Worm (Caenorhabditis elegans) whole organism, L1 larva: ENCODE results near the gene M01H9.2.
A peak's percentile ranks its signal among the peaks of the same experiment; 100 is the strongest.

ENCODE experiments used
- C04F5.9 ChIP-seq: sonication (generic microtip); optimal IDR thresholded peaks from 2 replicates; lab custom pipeline; 2016; ENCODE audit warnings: missing genetic modification characterization, missing compliant biosample characterization
- C16A3.4 ChIP-seq: fragments of 150-350 bp; optimal IDR thresholded peaks from 2 replicates; lab custom pipeline; 2014; ENCODE audit warnings: missing biosample characterization, missing genetic modification characterization
- C34B4.2 ChIP-seq: sonication (generic microtip); optimal IDR thresholded peaks from 2 replicates; lab custom pipeline; 2017; ENCODE audit warnings: mild to moderate bottlenecking, missing genetic modification characterization, missing compliant biosample characterization
- F16B12.6 ChIP-seq: fragments of 150-350 bp; optimal IDR thresholded peaks from 2 replicates; lab custom pipeline; 2014; ENCODE audit warnings: missing biosample characterization, missing genetic modification characterization
- aha-1 ChIP-seq: fragments of 150-350 bp; optimal IDR thresholded peaks from 2 replicates; lab custom pipeline; 2014; ENCODE audit warnings: missing biosample characterization, missing genetic modification characterization
- alr-1 ChIP-seq: fragments of 200-800 bp; sonication (Bioruptor generic); optimal IDR thresholded peaks from 2 replicates; lab custom pipeline; 2018; ENCODE audit warnings: borderline replicate concordance, mild to moderate bottlenecking, missing genetic modification characterization, missing compliant biosample characterization
- ama-1 ChIP-seq: fragments of 150-350 bp; optimal IDR thresholded peaks from 2 replicates; lab custom pipeline; 2014
- blmp-1 ChIP-seq: fragments of 150-350 bp; optimal IDR thresholded peaks from 2 replicates; lab custom pipeline; 2014; ENCODE audit warnings: missing biosample characterization, missing genetic modification characterization
- ceh-88 ChIP-seq: fragments of 200-800 bp; sonication (Bioruptor generic); IDR thresholded peaks from 2 replicates; pipeline ENCODE4 v1.3.6; 2022; ENCODE audit warnings: missing genetic modification characterization, missing compliant biosample characterization
- ces-1 ChIP-seq: fragments of 150-350 bp; optimal IDR thresholded peaks from 2 replicates; lab custom pipeline; 2014; ENCODE audit warnings: missing biosample characterization, missing genetic modification reagents, missing genetic modification characterization
- dpl-1 ChIP-seq, 3 experiments: fragments of 150-350 bp in 2 of 3; sonication (generic microtip) in 1 of 3; optimal IDR thresholded peaks; 2 replicates each; lab custom pipeline; 2014 to 2017; ENCODE audit warnings: missing biosample characterization in 3 of 3, missing genetic modification characterization in 3 of 3, missing genetic modification reagents in 3 of 3
- dsc-1 ChIP-seq: sonication (generic microtip); optimal IDR thresholded peaks from 2 replicates; lab custom pipeline; 2016; ENCODE audit warnings: mild to moderate bottlenecking, missing genetic modification characterization, missing compliant biosample characterization
- egl-27 ChIP-seq, 2 experiments: fragments of 150-350 bp in 1 of 2; sonication (generic microtip); optimal IDR thresholded peaks; 3 replicates each; lab custom pipeline; 2017 to 2018; ENCODE audit warnings: missing biosample characterization in 2 of 2, missing genetic modification characterization in 2 of 2, missing genetic modification reagents in 2 of 2
- elt-2 ChIP-seq: sonication (generic microtip); optimal IDR thresholded peaks from 2 replicates; lab custom pipeline; 2016; ENCODE audit warnings: missing genetic modification characterization, mild to moderate bottlenecking, inconsistent platforms, missing compliant biosample characterization, missing genetic modification reagents
- elt-3 ChIP-seq, 6 experiments: fragments of 150-350 bp in 1 of 6; sonication (generic microtip); optimal IDR thresholded peaks; 2 replicates each; lab custom pipeline; 2017 to 2018; ENCODE audit warnings: missing biosample characterization in 6 of 6, missing genetic modification characterization in 6 of 6, inconsistent platforms in 1 of 6
- fkh-8 ChIP-seq: sonication (generic microtip); optimal IDR thresholded peaks from 2 replicates; lab custom pipeline; 2016; ENCODE audit warnings: mild to moderate bottlenecking, missing genetic modification characterization, missing compliant biosample characterization
- hlh-17 ChIP-seq: fragments of 200-800 bp; sonication (Bioruptor generic); optimal IDR thresholded peaks from 2 replicates; lab custom pipeline; 2018; ENCODE audit warnings: missing genetic modification characterization, mild to moderate bottlenecking, missing compliant biosample characterization, moderate library complexity, borderline replicate concordance
- jun-1 ChIP-seq: fragments of 150-350 bp; optimal IDR thresholded peaks from 2 replicates; lab custom pipeline; 2014; ENCODE audit warnings: missing biosample characterization, missing genetic modification reagents, missing genetic modification characterization
- lin-15B ChIP-seq: fragments of 150-350 bp; sonication (generic microtip); optimal IDR thresholded peaks from 3 replicates; lab custom pipeline; 2014; ENCODE audit warnings: missing biosample characterization, missing genetic modification characterization
- lin-39 ChIP-seq: fragments of 150-350 bp; optimal IDR thresholded peaks from 2 replicates; lab custom pipeline; 2014; ENCODE audit warnings: missing biosample characterization, missing genetic modification reagents, missing genetic modification characterization
- mdl-1 ChIP-seq, 2 experiments: fragments of 150-350 bp; optimal IDR thresholded peaks; 2 replicates each; lab custom pipeline; 2014 to 2017; ENCODE audit warnings: missing biosample characterization in 2 of 2, missing genetic modification characterization in 2 of 2, inconsistent platforms in 1 of 2
- mef-2 ChIP-seq: fragments of 150-350 bp; optimal IDR thresholded peaks from 2 replicates; lab custom pipeline; 2014; ENCODE audit warnings: missing biosample characterization, missing genetic modification characterization
- nhr-12 ChIP-seq: sonication (generic microtip); optimal IDR thresholded peaks from 2 replicates; lab custom pipeline; 2017; ENCODE audit warnings: missing biosample characterization, missing genetic modification characterization
- nhr-19 ChIP-seq: fragments of 200-800 bp; sonication (Bioruptor generic); conservative IDR thresholded peaks from 2 replicates; pipeline ENCODE4 v1.3.6; 2022; ENCODE audit warnings: missing genetic modification characterization, missing compliant biosample characterization
- nhr-237 ChIP-seq: fragments of 150-350 bp; optimal IDR thresholded peaks from 2 replicates; lab custom pipeline; 2014; ENCODE audit warnings: missing biosample characterization, missing genetic modification characterization
- nhr-47 ChIP-seq: sonication (generic microtip); optimal IDR thresholded peaks from 2 replicates; lab custom pipeline; 2016; ENCODE audit warnings: mild to moderate bottlenecking, missing genetic modification characterization, moderate library complexity, missing compliant biosample characterization
- nhr-76 ChIP-seq: sonication (generic microtip); optimal IDR thresholded peaks from 2 replicates; lab custom pipeline; 2017; ENCODE audit warnings: missing biosample characterization, missing genetic modification characterization
- nhr-77 ChIP-seq: fragments of 150-350 bp; optimal IDR thresholded peaks from 2 replicates; lab custom pipeline; 2014; ENCODE audit warnings: missing biosample characterization, missing genetic modification characterization
- nhr-90 ChIP-seq: sonication (generic microtip); optimal IDR thresholded peaks from 2 replicates; lab custom pipeline; 2016; ENCODE audit warnings: mild to moderate bottlenecking, missing genetic modification characterization, missing compliant biosample characterization; ENCODE audit not compliant: poor library complexity
- pax-3 ChIP-seq: fragments of 200-800 bp; sonication (Bioruptor generic); optimal IDR thresholded peaks from 2 replicates; lab custom pipeline; 2018; ENCODE audit warnings: mild to moderate bottlenecking, missing genetic modification characterization, moderate library complexity, missing compliant biosample characterization
- pqm-1 ChIP-seq: sonication (generic microtip); optimal IDR thresholded peaks from 3 replicates; lab custom pipeline; 2017; ENCODE audit warnings: missing biosample characterization, missing genetic modification characterization
- rnt-1 ChIP-seq: sonication (generic microtip); optimal IDR thresholded peaks from 2 replicates; lab custom pipeline; 2016; ENCODE audit warnings: mild to moderate bottlenecking, missing genetic modification characterization, moderate library complexity, missing compliant biosample characterization
- snpc-4 ChIP-seq: fragments of 150-350 bp; optimal IDR thresholded peaks from 2 replicates; lab custom pipeline; 2014; ENCODE audit warnings: missing biosample characterization, missing genetic modification characterization
- snu-23 ChIP-seq: sonication (generic microtip); optimal IDR thresholded peaks from 2 replicates; lab custom pipeline; 2016; ENCODE audit warnings: missing genetic modification characterization, missing compliant biosample characterization
- sox-4 ChIP-seq: sonication (generic microtip); optimal IDR thresholded peaks from 2 replicates; lab custom pipeline; 2016; ENCODE audit warnings: missing genetic modification characterization, missing compliant biosample characterization
- tbx-2 ChIP-seq: sonication (generic microtip); optimal IDR thresholded peaks from 2 replicates; lab custom pipeline; 2016; ENCODE audit warnings: missing genetic modification characterization, missing compliant biosample characterization
- unc-62 ChIP-seq: fragments of 150-350 bp; optimal IDR thresholded peaks from 2 replicates; lab custom pipeline; 2014; ENCODE audit warnings: missing biosample characterization, missing genetic modification reagents, missing genetic modification characterization
- unc-86 ChIP-seq: sonication (generic microtip); optimal IDR thresholded peaks from 2 replicates; lab custom pipeline; 2016; ENCODE audit warnings: missing genetic modification characterization, missing compliant biosample characterization
- unc-98 ChIP-seq: fragments of 200-800 bp; sonication (Bioruptor generic); IDR thresholded peaks from 2 replicates; pipeline ENCODE4 v1.3.6; 2022; ENCODE audit warnings: missing genetic modification characterization, missing compliant biosample characterization
- zag-1 ChIP-seq: fragments of 150-350 bp; optimal IDR thresholded peaks from 2 replicates; lab custom pipeline; 2014; ENCODE audit warnings: missing biosample characterization, missing genetic modification characterization
- ztf-4 ChIP-seq: fragments of 150-350 bp; optimal IDR thresholded peaks from 2 replicates; lab custom pipeline; 2014; ENCODE audit warnings: missing biosample characterization, missing genetic modification characterization

The M01H9.2 gene

DNA sequence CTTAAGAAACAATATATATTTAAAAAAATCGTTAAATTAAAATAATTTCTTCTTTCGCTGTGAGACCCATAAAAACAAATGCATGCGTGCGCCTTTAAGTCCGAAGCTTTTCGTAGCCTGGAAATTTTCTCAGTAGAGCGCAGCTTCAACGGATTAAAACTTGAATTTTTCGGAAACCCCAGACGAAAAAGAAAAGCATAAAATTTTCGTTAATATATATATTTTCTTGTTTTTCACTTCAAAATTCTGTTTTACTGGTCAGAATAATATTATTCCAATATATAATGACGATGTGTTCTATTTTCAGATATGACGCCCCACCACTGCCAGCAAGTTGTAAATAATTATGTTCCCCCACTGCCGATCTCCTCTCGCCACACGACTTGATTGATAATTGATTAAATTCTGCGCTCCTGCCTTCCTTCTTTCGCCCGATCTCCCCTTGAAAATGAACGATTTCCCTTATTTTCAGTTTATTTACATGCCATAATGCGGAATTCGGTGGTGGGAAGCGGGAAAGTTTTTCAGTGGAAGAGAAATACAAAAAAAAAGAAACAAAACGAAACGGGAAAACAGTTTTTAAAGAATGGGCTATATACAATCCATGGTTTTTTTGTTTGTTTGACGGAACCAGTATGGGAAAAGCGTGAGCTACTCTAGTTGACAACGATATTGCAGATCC, 5.2 kb upstream of the M01H9.2 start (continued):
- TF ChIP-seq mef-2 (no peak), elt-3 (tag; optimal IDR thresholded peaks at IDR 0.05; lab: Kevin White, UChicago) (no peak), blmp-1 (tag; lab: Kevin White, UChicago) (no peak), ceh-88 (GFP tag; lab: Robert Waterston, UW) (0 out of 2 replicates have a peak, but pooled peaks have one; percentile 51), unc-98 (GFP tag; lab: Robert Waterston, UW) (no peak), C04F5.9 (tag; lab: Kevin White, UChicago) (no peak), pqm-1 (tag; lab: Kevin White, UChicago) (no peak), ztf-4 (tag; lab: Kevin White, UChicago) (peak; percentile 39), snpc-4 (tag; lab: Kevin White, UChicago) (no peak), nhr-237 (tag; lab: Kevin White, UChicago) (no peak), unc-86 (no peak), zag-1 (no peak), nhr-76 (tag; lab: Kevin White, UChicago) (no peak), nhr-47 (tag; lab: Kevin White, UChicago) (peak; percentile 33), C34B4.2 (tag; lab: Kevin White, UChicago) (no peak), egl-27 (tag; optimal IDR thresholded peaks at IDR 0.05; lab: Kevin White, UChicago) (no peak), unc-62 (no peak), mdl-1 (tag; optimal IDR thresholded peaks at IDR 0.05; lab: Kevin White, UChicago) (no peak), nhr-19 (GFP tag; lab: Robert Waterston, UW) (peak; percentile 29), alr-1 (tag; lab: Kevin White, UChicago) (no peak), sox-4 (tag; lab: Kevin White, UChicago) (no peak), jun-1 (tag; lab: Kevin White, UChicago) (no peak), snu-23 (GFP tag; lab: Kevin White, UChicago) (peak; percentile 46), F16B12.6 (tag; lab: Kevin White, UChicago) (no peak), ama-1 (peak; percentile 95), aha-1 (tag; lab: Kevin White, UChicago) (no peak), lin-39 (tag; lab: Kevin White, UChicago) (no peak), fkh-8 (tag; lab: Kevin White, UChicago) (peak; percentile 24), nhr-77 (tag; lab: Kevin White, UChicago) (no peak), nhr-12 (tag; lab: Kevin White, UChicago) (no peak), rnt-1 (tag; lab: Kevin White, UChicago) (no peak), pax-3 (tag; lab: Kevin White, UChicago) (peak; percentile 28), tbx-2 (peak; percentile 17), ces-1 (GFP tag; lab: Kevin White, UChicago) (no peak), lin-15B (tag; lab: Kevin White, UChicago) (no peak), elt-2 (tag; lab: Kevin White, UChicago) (peak; percentile 30)

ce11 chrIV:4465184-4465583, 2.2 kb upstream of the M01H9.2 start, which contains the start of gene M01H9.5:
M01H9.5 (plus strand) TSS chrIV:4465484.
- TF ChIP-seq hlh-17 (GFP tag; lab: Kevin White, UChicago) (no peak), dpl-1 (GFP tag; optimal IDR thresholded peaks at IDR 0.05; lab: Kevin White, UChicago) (no peak), C16A3.4 (no peak), dsc-1 (tag; lab: Kevin White, UChicago) (no peak), mdl-1 (tag; optimal IDR thresholded peaks at IDR 0.05; lab: Kevin White, UChicago) (no peak), rnt-1 (tag; lab: Kevin White, UChicago) (no peak), elt-2 (tag; lab: Kevin White, UChicago) (no peak), nhr-47 (tag; lab: Kevin White, UChicago) (no peak), nhr-90 (tag; lab: Kevin White, UChicago) (no peak), snpc-4 (tag; lab: Kevin White, UChicago) (no peak)
